ENCODE assay signal across 3 worm cellular contexts in the genomic region with DNA sequence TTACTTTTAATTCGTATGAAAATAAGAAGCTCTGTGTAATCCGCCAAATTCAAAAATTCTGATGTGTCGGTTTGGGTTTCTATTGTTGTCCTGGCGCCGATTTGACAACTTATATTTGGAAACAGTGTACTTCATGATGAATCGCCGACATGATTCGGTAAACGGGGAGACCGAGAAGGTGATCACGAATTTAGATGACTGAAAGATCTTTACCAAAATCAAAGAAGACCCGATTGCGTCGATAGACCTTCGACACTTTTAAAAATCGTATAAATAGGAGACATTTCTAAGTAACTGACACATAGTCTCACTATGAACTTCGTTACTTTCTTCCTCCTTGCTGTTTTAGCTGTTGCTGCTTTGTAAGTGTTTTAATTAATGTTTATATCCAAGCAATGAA.
TF ChIP-seq lines count a peak whose summit lies in the region.

A gene (plus strand): TSS at position 312 of the 400 bp plus-strand sequence.

TF ChIP-seq in whole organism, L2 larva, 48 proteins besides CTCF, POLR2A, EP300 and RAD21:
- TF ChIP-seq dmd-4 (tag; optimal IDR thresholded peaks at IDR 0.05; lab: Kevin White, UChicago) (no peak), sma-9 (GFP tag; optimal IDR thresholded peaks at IDR 0.05; lab: Kevin White, UChicago) (peak; percentile 14), sma-9 (tag; optimal IDR thresholded peaks at IDR 0.05; lab: Kevin White, UChicago) (no peak)

TF ChIP-seq in whole organism, L3 larva, 47 proteins besides CTCF, POLR2A, EP300 and RAD21:
- TF ChIP-seq elt-1 (tag; optimal IDR thresholded peaks at IDR 0.05; lab: Kevin White, UChicago), result peak; percentile 51
- no peak for TF ChIP-seq elt-3 (tag; optimal IDR thresholded peaks at IDR 0.05; lab: Kevin White, UChicago)
TF ChIP-seq in whole organism, L3 larva: peak in this region for 1.

TF ChIP-seq in whole organism, L4 larva, 104 proteins besides CTCF, POLR2A, EP300 and RAD21:
- TF ChIP-seq zag-1 (tag; optimal IDR thresholded peaks at IDR 0.05; lab: Kevin White, UChicago) (no peak), ama-1 (optimal IDR thresholded peaks at IDR 0.05; lab: Kevin White, UChicago) (no peak), unc-62 (GFP tag; optimal IDR thresholded peaks at IDR 0.05 in 1 of 2; lab: Kevin White, UChicago) (peak in 1 of 2 experiments; percentile 90), unc-62 (tag; optimal IDR thresholded peaks at IDR 0.05; lab: Kevin White, UChicago) (no peak), aha-1 (tag; lab: Kevin White, UChicago) (peak; percentile 0)
